Fruit fly (Drosophila melanogaster): Measurements from ENCODE around the gene CG34427.

Gene CG34427

dm6 chr3L:8841757-8842156, 37.2 kb downstream of the CG34427 start (continued):
- TF ChIP-seq Blimp-1 (GFP tag; optimal IDR thresholded peaks at IDR 0.05) (no peak), CG7368 (GFP tag; optimal IDR thresholded peaks at IDR 0.05) (no peak), dsx (GFP tag; optimal IDR thresholded peaks at IDR 0.05; ENCODE audit: poor library complexity, severe bottlenecking) (peak; percentile 25), fd85E (GFP tag; optimal IDR thresholded peaks at IDR 0.05) (no peak), Ets96B (tag; optimal IDR thresholded peaks at IDR 0.05) (peak; percentile 65), CG4318 (GFP tag; optimal IDR thresholded peaks at IDR 0.05) (no peak), CG11902 (GFP tag; optimal IDR thresholded peaks at IDR 0.05) (peak; percentile 43), CG6163 (GFP tag; IDR thresholded peaks at IDR 0.05) (peak; percentile 64; the same call in 2 of the 3 replicates), CG6854 (GFP tag; optimal IDR thresholded peaks at IDR 0.05) (no peak), CG32006 (GFP tag; optimal IDR thresholded peaks at IDR 0.05) (peak; percentile 45), CG15336 (GFP tag; IDR thresholded peaks at IDR 0.05) (no peak), Hr39 (GFP tag; optimal IDR thresholded peaks at IDR 0.05) (peak; percentile 66), CG16779 (tag; optimal IDR thresholded peaks at IDR 0.05) (no peak), achi (GFP tag; optimal IDR thresholded peaks at IDR 0.05) (peak; percentile 52), CG8119 (GFP tag; IDR thresholded peaks at IDR 0.05) (peak; percentile 38; the same call in 1 of the 3 replicates), cyc (GFP tag; optimal IDR thresholded peaks at IDR 0.05) (peak; percentile 54), OdsH (GFP tag; optimal IDR thresholded peaks at IDR 0.05) (peak; percentile 46)

- TF ChIP-seq CG1621 (tag; optimal IDR thresholded peaks at IDR 0.05) (no peak), acj6 (GFP tag; optimal IDR thresholded peaks at IDR 0.05) (no peak), vri (GFP tag; optimal IDR thresholded peaks at IDR 0.05) (peak; percentile 80), svp (GFP tag) (peak; percentile 64), CG15336 (GFP tag; IDR thresholded peaks at IDR 0.05) (no peak), Eip78C (GFP tag) (peak; percentile 16), OdsH (GFP tag; optimal IDR thresholded peaks at IDR 0.05) (no peak), eg (GFP tag; IDR thresholded peaks at IDR 0.05) (0 out of 3 replicates have a peak, but pooled peaks have one; percentile 6), topi (GFP tag; optimal IDR thresholded peaks at IDR 0.05) (no peak), fkh (GFP tag; optimal IDR thresholded peaks at IDR 0.05) (peak; percentile 19), dac (GFP tag; optimal IDR thresholded peaks at IDR 0.05) (no peak)
Observed at dm6 chr3L:8842359-8842758, 37.8 kb downstream of the CG34427 start.

- no peak for TF ChIP-seq topi (GFP tag; optimal IDR thresholded peaks at IDR 0.05)
- no peak for TF ChIP-seq CG11294 (GFP tag; IDR thresholded peaks at IDR 0.05)
- TF ChIP-seq Sox15 (GFP tag; optimal IDR thresholded peaks at IDR 0.05): no peak
- no peak for TF ChIP-seq CG15336 (GFP tag; IDR thresholded peaks at IDR 0.05)
- TF ChIP-seq CG6792 (GFP tag; optimal IDR thresholded peaks at IDR 0.05): no peak
- no peak for TF ChIP-seq Hr38 (GFP tag; optimal IDR thresholded peaks at IDR 0.05)
- TF ChIP-seq CG4318 (GFP tag; optimal IDR thresholded peaks at IDR 0.05): no peak
- TF ChIP-seq CG9139 (GFP tag; optimal IDR thresholded peaks at IDR 0.05): no peak
- TF ChIP-seq CG34406 (GFP tag; optimal IDR thresholded peaks at IDR 0.05): no peak
- no peak for TF ChIP-seq Sox102F (GFP tag; optimal IDR thresholded peaks at IDR 0.05)
- TF ChIP-seq acj6 (GFP tag; optimal IDR thresholded peaks at IDR 0.05): no peak
- TF ChIP-seq ss (GFP tag; optimal IDR thresholded peaks at IDR 0.05): no peak
- TF ChIP-seq CG8119 (GFP tag; IDR thresholded peaks at IDR 0.05): no peak
- TF ChIP-seq svp (GFP tag): no peak
- no peak for TF ChIP-seq CG10631 (GFP tag; optimal IDR thresholded peaks at IDR 0.05)
- no peak for TF ChIP-seq CG6163 (GFP tag; IDR thresholded peaks at IDR 0.05)
- no peak for TF ChIP-seq dsx (GFP tag; optimal IDR thresholded peaks at IDR 0.05; ENCODE audit: poor library complexity, severe bottlenecking)
- TF ChIP-seq Lpt (GFP tag; optimal IDR thresholded peaks at IDR 0.05): no peak
- TF ChIP-seq salr (GFP tag; optimal IDR thresholded peaks at IDR 0.05): no peak
Observed at dm6 chr3L:8849817-8850216, 45.3 kb downstream of the CG34427 start.
